Worm (Caenorhabditis elegans) whole organism, L4/young adult: ENCODE measurements around the gene glt-3.

Source experiments
- W03F9.2 ChIP-seq: fragments of 150-350 bp; optimal IDR thresholded peaks from 2 replicates; lab custom pipeline; 2014; ENCODE audit warnings: missing biosample characterization, missing genetic modification characterization
- dao-5 ChIP-seq: sonication (generic microtip); optimal IDR thresholded peaks from 2 replicates; lab custom pipeline; 2016; ENCODE audit warnings: missing genotype, missing genetic modification characterization, moderate library complexity, missing compliant biosample characterization
- him-1 ChIP-seq: sonication (generic microtip); optimal IDR thresholded peaks from 2 replicates; lab custom pipeline; 2016; ENCODE audit warnings: missing genotype, missing genetic modification reagents, missing genetic modification characterization, missing compliant biosample characterization

Gene glt-3

ce11 chrIV:10116765-10117164 is 13.3 kb upstream of the glt-3 start:
- no peak for TF ChIP-seq him-1 (tag; lab: Kevin White, UChicago)
- no peak for TF ChIP-seq W03F9.2 (tag; lab: Kevin White, UChicago)
- no peak for TF ChIP-seq dao-5

- TF ChIP-seq him-1 (tag; lab: Kevin White, UChicago) (no peak), dao-5 (no peak), W03F9.2 (tag; lab: Kevin White, UChicago) (no peak)
Measured at ce11 chrIV:10122205-10122604, 7.9 kb upstream of the glt-3 start, which contains the start of gene irld-21. Gene irld-21 (minus strand): TSS chrIV:10122305.

ce11 chrIV:10126544-10126943 is 3.5 kb upstream of the glt-3 start, which contains the start of gene ctf-18:
Gene ctf-18 (minus strand): TSS chrIV:10126644.
- TF ChIP-seq him-1 (tag; lab: Kevin White, UChicago) (no peak), W03F9.2 (tag; lab: Kevin White, UChicago) (no peak), dao-5 (no peak)

ce11 chrIV:10128446-10128845 is 1.6 kb upstream of the glt-3 start:
- TF ChIP-seq dao-5 (no peak), W03F9.2 (tag; lab: Kevin White, UChicago) (no peak), him-1 (tag; lab: Kevin White, UChicago) (no peak)

ce11 chrIV:10128906-10129386 is 1.1 kb upstream of the glt-3 start, which contains the start of the genes gtbp-1 and K08F4.3:
Gene gtbp-1 (minus strand): TSS chrIV:10128956.
Gene K08F4.3 (plus strand): TSS chrIV:10129257.
- TF ChIP-seq W03F9.2 (tag; lab: Kevin White, UChicago), result peak; percentile 81
- TF ChIP-seq dao-5, result no peak
- TF ChIP-seq him-1 (tag; lab: Kevin White, UChicago), result no peak

ce11 chrIV:10135817-10136216 is 5.8 kb downstream of the glt-3 start, which contains the start of gene K08F4.5:
Gene K08F4.5 (minus strand): TSS chrIV:10135917.
- no peak for TF ChIP-seq W03F9.2 (tag; lab: Kevin White, UChicago)
- no peak for TF ChIP-seq dao-5
- no peak for TF ChIP-seq him-1 (tag; lab: Kevin White, UChicago)

- TF ChIP-seq him-1 (tag; lab: Kevin White, UChicago) (no peak), W03F9.2 (tag; lab: Kevin White, UChicago) (no peak), dao-5 (no peak)
Measured at ce11 chrIV:10137804-10138203, 7.7 kb downstream of the glt-3 start, which contains the start of gene K08F4.12. Gene K08F4.12 (plus strand): TSS chrIV:10138104.

ce11 chrIV:10140143-10140542 is 10.1 kb downstream of the glt-3 start, which contains the start of gene gst-3:
Gene gst-3 (minus strand): TSS chrIV:10140243.
- TF ChIP-seq W03F9.2 (tag; lab: Kevin White, UChicago) (no peak), dao-5 (no peak), him-1 (tag; lab: Kevin White, UChicago) (no peak)

- TF ChIP-seq dao-5, result no peak
- TF ChIP-seq W03F9.2 (tag; lab: Kevin White, UChicago), result no peak
- no peak for TF ChIP-seq him-1 (tag; lab: Kevin White, UChicago)
Measured at ce11 chrIV:10141930-10142505, 12.0 kb downstream of the glt-3 start, which contains the start of the genes gst-2, gst-4 and dhs-12. Gene gst-2 (minus strand): TSS chrIV:10142061. Gene gst-4 (plus strand): TSS chrIV:10142225. Gene dhs-12 (plus strand): TSS chrIV:10142455.

ce11 chrIV:10143640-10144039 is 13.6 kb downstream of the glt-3 start, which contains the start of gene msp-38:
Gene msp-38 (minus strand): TSS chrIV:10143740.
- TF ChIP-seq dao-5 (no peak), W03F9.2 (tag; lab: Kevin White, UChicago) (no peak), him-1 (tag; lab: Kevin White, UChicago) (no peak)

ce11 chrIV:10144487-10144886 is 14.4 kb downstream of the glt-3 start:
- TF ChIP-seq dao-5 (no peak), him-1 (tag; lab: Kevin White, UChicago) (no peak), W03F9.2 (tag; lab: Kevin White, UChicago) (no peak)

- TF ChIP-seq dao-5, result no peak
- no peak for TF ChIP-seq him-1 (tag; lab: Kevin White, UChicago)
- no peak for TF ChIP-seq W03F9.2 (tag; lab: Kevin White, UChicago)
Measured at ce11 chrIV:10144909-10145308, 14.9 kb downstream of the glt-3 start.

ce11 chrIV:10146885-10147284 is 16.8 kb downstream of the glt-3 start, which contains the start of gene T14G10.8:
Gene T14G10.8 (minus strand): TSS chrIV:10146985.
- TF ChIP-seq him-1 (tag; lab: Kevin White, UChicago) (no peak), W03F9.2 (tag; lab: Kevin White, UChicago) (no peak), dao-5 (no peak)

ce11 chrIV:10148938-10149337 is 18.9 kb downstream of the glt-3 start, which contains the start of gene pigs-1:
Gene pigs-1 (minus strand): TSS chrIV:10149038.
- TF ChIP-seq dao-5 (no peak), W03F9.2 (tag; lab: Kevin White, UChicago) (no peak), him-1 (tag; lab: Kevin White, UChicago) (no peak)
